Worm (Caenorhabditis elegans) whole organism, late embryonic: ENCODE data around the gene col-151.

Source experiments
- ceh-31 ChIP-seq: sonication (generic microtip); optimal IDR thresholded peaks from 2 replicates; lab custom pipeline; 2016; ENCODE audit warnings: missing genetic modification characterization, missing compliant biosample characterization
- ceh-6 ChIP-seq: fragments of 200-800 bp; sonication (Bioruptor generic); optimal IDR thresholded peaks from 2 replicates; lab custom pipeline; 2018; ENCODE audit warnings: mild to moderate bottlenecking, missing genetic modification characterization, missing compliant biosample characterization
- dve-1 ChIP-seq: sonication (generic microtip); optimal IDR thresholded peaks from 2 replicates; lab custom pipeline; 2017; ENCODE audit warnings: antibody characterized with exemption, mild to moderate bottlenecking, missing genetic modification characterization, missing compliant biosample characterization
- fax-1 ChIP-seq: sonication (generic microtip); optimal IDR thresholded peaks from 2 replicates; lab custom pipeline; 2016; ENCODE audit warnings: missing genotype, missing genetic modification characterization, missing compliant biosample characterization
- hlh-13 ChIP-seq: fragments of 200-800 bp; sonication (Bioruptor generic); optimal IDR thresholded peaks from 2 replicates; lab custom pipeline; 2018; ENCODE audit warnings: mild to moderate bottlenecking, missing genetic modification characterization, missing compliant biosample characterization
- hlh-15 ChIP-seq: sonication (generic microtip); optimal IDR thresholded peaks from 2 replicates; lab custom pipeline; 2016; ENCODE audit warnings: missing genetic modification characterization, missing compliant biosample characterization
- hlh-8 ChIP-seq: sonication (generic microtip); optimal IDR thresholded peaks from 2 replicates; lab custom pipeline; 2016; ENCODE audit warnings: missing genotype, missing genetic modification characterization, missing compliant biosample characterization
- nfya-1 ChIP-seq: sonication (generic microtip); optimal IDR thresholded peaks from 2 replicates; lab custom pipeline; 2017; ENCODE audit warnings: missing genetic modification characterization, mild to moderate bottlenecking, missing compliant biosample characterization, antibody characterized with exemption, moderate library complexity
- nhr-11 ChIP-seq: fragments of 150-350 bp; optimal IDR thresholded peaks from 2 replicates; lab custom pipeline; 2014; ENCODE audit warnings: missing biosample characterization, missing genetic modification characterization
- pha-4 ChIP-seq: fragments of 150-350 bp; optimal IDR thresholded peaks from 2 replicates; lab custom pipeline; 2018; ENCODE audit warnings: missing biosample characterization, missing genetic modification reagents, missing genetic modification characterization
- pqm-1 ChIP-seq: sonication (generic microtip); optimal IDR thresholded peaks from 2 replicates; lab custom pipeline; 2016; ENCODE audit warnings: missing genetic modification characterization, missing compliant biosample characterization
- unc-3 ChIP-seq, 2 experiments: fragments of 200-800 bp in 1 of 2; sonication (Bioruptor generic) in 1 of 2; sonication (generic microtip) in 1 of 2; conservative IDR thresholded peaks in 1 of 2; optimal IDR thresholded peaks in 1 of 2; 2 replicates each; pipeline versions ENCODE4 v1.3.6 to Lab custom; 2016 to 2022; ENCODE audit warnings: missing compliant biosample characterization in 2 of 2, missing genetic modification characterization in 2 of 2, missing genetic modification reagents in 1 of 2
- unc-86 ChIP-seq: sonication (generic microtip); optimal IDR thresholded peaks from 2 replicates; lab custom pipeline; 2016; ENCODE audit warnings: missing genetic modification characterization, missing compliant biosample characterization

- no peak for TF ChIP-seq nhr-11 (tag; lab: Kevin White, UChicago)
- TF ChIP-seq unc-86 (tag; lab: Kevin White, UChicago) = no peak
- TF ChIP-seq unc-3 (GFP tag; conservative IDR thresholded peaks at IDR 0.05; lab: Robert Waterston, UW) = no peak
- no peak for TF ChIP-seq unc-3 (tag; optimal IDR thresholded peaks at IDR 0.05; lab: Kevin White, UChicago)
- TF ChIP-seq pqm-1 = no peak
- no peak for TF ChIP-seq hlh-15 (tag; lab: Kevin White, UChicago)
- no peak for TF ChIP-seq hlh-8 (tag; lab: Kevin White, UChicago)
- TF ChIP-seq hlh-13 = no peak
- TF ChIP-seq fax-1 (tag; lab: Kevin White, UChicago) = no peak
- TF ChIP-seq nfya-1 = no peak
- TF ChIP-seq dve-1 (tag; lab: Kevin White, UChicago) = no peak
- no peak for TF ChIP-seq ceh-31 (tag; lab: Kevin White, UChicago)
- no peak for TF ChIP-seq pha-4 (tag; lab: Kevin White, UChicago)
- TF ChIP-seq ceh-6 (GFP tag; lab: Kevin White, UChicago) = no peak
Measured at ce11 chrV:10421802-10422201, 26.8 kb upstream of the col-151 start, which contains the start of gene col-13.
